Fruit fly (Drosophila melanogaster): ENCODE results near the gene CG31523.

Gene CG31523

dm6 chr3R:4468926-4469325, 10.1 kb downstream of the CG31523 start:
- TF ChIP-seq CG4496 (GFP tag; IDR thresholded peaks at IDR 0.05) = 0 out of 3 replicates have a peak, but pooled peaks have one; percentile 22
- peak; percentile 30 for TF ChIP-seq Snoo (tag; optimal IDR thresholded peaks at IDR 0.05)
- TF ChIP-seq Pif1A (GFP tag; optimal IDR thresholded peaks at IDR 0.05) = no peak
- no peak for TF ChIP-seq CG12605 (GFP tag; IDR thresholded peaks at IDR 0.05)
- TF ChIP-seq D1 (tag; optimal IDR thresholded peaks at IDR 0.05) = no peak
- TF ChIP-seq CG10348 (GFP tag; IDR thresholded peaks at IDR 0.05) = no peak
- TF ChIP-seq rn (GFP tag; IDR thresholded peaks at IDR 0.05) = no peak
- no peak for TF ChIP-seq CG32121 (GFP tag; IDR thresholded peaks at IDR 0.05)
- TF ChIP-seq fd96Ca (GFP tag; IDR thresholded peaks at IDR 0.05) = no peak
- TF ChIP-seq Ets98B (GFP tag; IDR thresholded peaks at IDR 0.05) = no peak
- TF ChIP-seq CG13204 (GFP tag; optimal IDR thresholded peaks at IDR 0.05) = peak; percentile 68
- no peak for TF ChIP-seq CG17806 (tag; optimal IDR thresholded peaks at IDR 0.05)
- no peak for TF ChIP-seq CG8301 (tag; optimal IDR thresholded peaks at IDR 0.05)
- peak; percentile 7 for TF ChIP-seq CG15710 (tag; optimal IDR thresholded peaks at IDR 0.05)
- peak; percentile 72 for TF ChIP-seq EcR (GFP tag; optimal IDR thresholded peaks at IDR 0.05)
- peak; percentile 2 for TF ChIP-seq CG8159 (tag; optimal IDR thresholded peaks at IDR 0.05)
- no peak for TF ChIP-seq CG14655 (GFP tag; optimal IDR thresholded peaks at IDR 0.05)
- TF ChIP-seq gl (tag; optimal IDR thresholded peaks at IDR 0.05) = peak; percentile 40
- no peak for TF ChIP-seq CG9948 (tag; optimal IDR thresholded peaks at IDR 0.05)

- TF ChIP-seq CG8301 (tag; optimal IDR thresholded peaks at IDR 0.05) = no peak
- no peak for TF ChIP-seq CG4496 (GFP tag; IDR thresholded peaks at IDR 0.05)
- TF ChIP-seq CG10348 (GFP tag; IDR thresholded peaks at IDR 0.05) = no peak
- TF ChIP-seq Ets98B (GFP tag; IDR thresholded peaks at IDR 0.05) = no peak
- TF ChIP-seq CG14655 (GFP tag; optimal IDR thresholded peaks at IDR 0.05) = no peak
- TF ChIP-seq CG13204 (GFP tag; optimal IDR thresholded peaks at IDR 0.05) = no peak
- TF ChIP-seq Pif1B (GFP tag; optimal IDR thresholded peaks at IDR 0.05) = no peak
- no peak for TF ChIP-seq Pif1A (GFP tag; optimal IDR thresholded peaks at IDR 0.05)
- no peak for TF ChIP-seq CG15710 (tag; optimal IDR thresholded peaks at IDR 0.05)
- no peak for TF ChIP-seq CG17806 (tag; optimal IDR thresholded peaks at IDR 0.05)
- no peak for TF ChIP-seq rn (GFP tag; IDR thresholded peaks at IDR 0.05)
- TF ChIP-seq CG32121 (GFP tag; IDR thresholded peaks at IDR 0.05) = no peak
- no peak for TF ChIP-seq Snoo (tag; optimal IDR thresholded peaks at IDR 0.05)
Observed at dm6 chr3R:4466894-4467293, 12.1 kb downstream of the CG31523 start.

- no peak for TF ChIP-seq CG8301 (tag; optimal IDR thresholded peaks at IDR 0.05)
- TF ChIP-seq CG12605 (GFP tag; IDR thresholded peaks at IDR 0.05) = no peak
- no peak for TF ChIP-seq Snoo (tag; optimal IDR thresholded peaks at IDR 0.05)
- TF ChIP-seq CG13204 (GFP tag; optimal IDR thresholded peaks at IDR 0.05) = peak; percentile 79
Observed at dm6 chr3R:4462783-4463182, 16.2 kb downstream of the CG31523 start, which contains the start of gene CG31522. CG31522 (minus strand) TSS chr3R:4462883.

dm6 chr3R:4458272-4458671, 20.7 kb downstream of the CG31523 start:
- TF ChIP-seq CG15710 (tag; optimal IDR thresholded peaks at IDR 0.05) = no peak
- TF ChIP-seq Ets98B (GFP tag; IDR thresholded peaks at IDR 0.05) = no peak
- TF ChIP-seq gl (tag; optimal IDR thresholded peaks at IDR 0.05) = no peak
- TF ChIP-seq Pif1A (GFP tag; optimal IDR thresholded peaks at IDR 0.05) = no peak
- no peak for TF ChIP-seq CG14655 (GFP tag; optimal IDR thresholded peaks at IDR 0.05)
- no peak for TF ChIP-seq CG8159 (tag; optimal IDR thresholded peaks at IDR 0.05)
- TF ChIP-seq EcR (GFP tag; optimal IDR thresholded peaks at IDR 0.05) = no peak
- no peak for TF ChIP-seq CG9948 (tag; optimal IDR thresholded peaks at IDR 0.05)

dm6 chr3R:4457625-4458024, 21.4 kb downstream of the CG31523 start:
- TF ChIP-seq CG32121 (GFP tag; IDR thresholded peaks at IDR 0.05) (no peak), CG34367 (tag; optimal IDR thresholded peaks at IDR 0.05) (no peak), gl (tag; optimal IDR thresholded peaks at IDR 0.05) (no peak), Ets98B (GFP tag; IDR thresholded peaks at IDR 0.05) (no peak), rn (GFP tag; IDR thresholded peaks at IDR 0.05) (no peak), Pif1A (GFP tag; optimal IDR thresholded peaks at IDR 0.05) (no peak)

dm6 chr3R:4453213-4453956, 25.6 kb downstream of the CG31523 start:
- no peak for TF ChIP-seq CG8301 (tag; optimal IDR thresholded peaks at IDR 0.05)
- peak; percentile 25 for TF ChIP-seq CG8159 (tag; optimal IDR thresholded peaks at IDR 0.05)
- TF ChIP-seq Snoo (tag; optimal IDR thresholded peaks at IDR 0.05) = no peak
- TF ChIP-seq CG9948 (tag; optimal IDR thresholded peaks at IDR 0.05) = no peak
- TF ChIP-seq EcR (GFP tag; optimal IDR thresholded peaks at IDR 0.05) = peak; percentile 16
- no peak for TF ChIP-seq CG15710 (tag; optimal IDR thresholded peaks at IDR 0.05)
- peak; percentile 2 for TF ChIP-seq gl (tag; optimal IDR thresholded peaks at IDR 0.05)
- no peak for TF ChIP-seq CG17806 (tag; optimal IDR thresholded peaks at IDR 0.05)
- TF ChIP-seq Pif1B (GFP tag; optimal IDR thresholded peaks at IDR 0.05) = peak; percentile 32
- TF ChIP-seq CG34367 (tag; optimal IDR thresholded peaks at IDR 0.05) = no peak
- peak; percentile 13 for TF ChIP-seq CG14655 (GFP tag; optimal IDR thresholded peaks at IDR 0.05)
- peak; percentile 74 for TF ChIP-seq CG12605 (GFP tag; IDR thresholded peaks at IDR 0.05)
- peak; percentile 19 for TF ChIP-seq Pif1A (GFP tag; optimal IDR thresholded peaks at IDR 0.05)
- peak; percentile 75 for TF ChIP-seq Ets98B (GFP tag; IDR thresholded peaks at IDR 0.05)
- no peak for TF ChIP-seq CG10348 (GFP tag; IDR thresholded peaks at IDR 0.05)
- peak; percentile 93 for TF ChIP-seq CG13204 (GFP tag; optimal IDR thresholded peaks at IDR 0.05)
- peak; percentile 51 for TF ChIP-seq CG32121 (GFP tag; IDR thresholded peaks at IDR 0.05)
- peak; percentile 68; the same call in 1 of the 3 replicates for TF ChIP-seq fd96Ca (GFP tag; IDR thresholded peaks at IDR 0.05)
- TF ChIP-seq CG4496 (GFP tag; IDR thresholded peaks at IDR 0.05) = peak; percentile 93
- no peak for TF ChIP-seq D1 (tag; optimal IDR thresholded peaks at IDR 0.05)
- no peak for TF ChIP-seq rn (GFP tag; IDR thresholded peaks at IDR 0.05)
